Worm (Caenorhabditis elegans) whole organism, L1 larva: Measurements from ENCODE around the gene ZC190.4.

ENCODE experiments used
- ceh-63 ChIP-seq: fragments of 200-800 bp; sonication (Bioruptor generic); optimal IDR thresholded peaks from 2 replicates; lab custom pipeline; 2018; ENCODE audit warnings: mild to moderate bottlenecking, missing genetic modification characterization, missing compliant biosample characterization
- grh-1 ChIP-seq: fragments of 200-800 bp; sonication (Bioruptor generic); IDR thresholded peaks from 2 replicates; pipeline ENCODE4 v1.3.6; 2022; ENCODE audit warnings: missing genetic modification reagents, missing genetic modification characterization, missing compliant biosample characterization
- nhr-11 ChIP-seq: fragments of 150-350 bp; optimal IDR thresholded peaks from 2 replicates; lab custom pipeline; 2014; ENCODE audit warnings: missing biosample characterization, missing genetic modification characterization
- nhr-12 ChIP-seq: sonication (generic microtip); optimal IDR thresholded peaks from 2 replicates; lab custom pipeline; 2017; ENCODE audit warnings: missing biosample characterization, missing genetic modification characterization
- unc-62 ChIP-seq: fragments of 150-350 bp; optimal IDR thresholded peaks from 2 replicates; lab custom pipeline; 2014; ENCODE audit warnings: missing biosample characterization, missing genetic modification reagents, missing genetic modification characterization

ce11 chrV:8667230-8668021, 1.6 kb downstream of the ZC190.4 start:
- TF ChIP-seq nhr-12 (tag; lab: Kevin White, UChicago) (no peak), nhr-11 (tag; lab: Kevin White, UChicago) (no peak), grh-1 (GFP tag; lab: Robert Waterston, UW) (no peak), unc-62 (GFP tag; lab: Kevin White, UChicago) (no peak), ceh-63 (no peak)
